Worm (Caenorhabditis elegans): ENCODE data around the gene sumv-1.

The sumv-1 gene

ce11 chrIII:5287877-5288276 is 33.9 kb upstream of the sumv-1 start, which contains the start of gene T15B12.1:
Gene T15B12.1 (plus strand): TSS chrIII:5288177.
- no peak for TF ChIP-seq Y53G8AR.9 (GFP tag; conservative IDR thresholded peaks at IDR 0.05)
- no peak for TF ChIP-seq madf-10 (tag; optimal IDR thresholded peaks at IDR 0.05)

- TF ChIP-seq aptf-2 (GFP tag; conservative IDR thresholded peaks at IDR 0.05) = no peak
- TF ChIP-seq ceh-91 (GFP tag; IDR thresholded peaks at IDR 0.05) = no peak
- TF ChIP-seq mel-28 (tag; optimal IDR thresholded peaks at IDR 0.05; ENCODE audit: borderline replicate concordance) = no peak
- no peak for TF ChIP-seq ztf-18 (tag; optimal IDR thresholded peaks at IDR 0.05)
- no peak for TF ChIP-seq zim-3 (tag; optimal IDR thresholded peaks at IDR 0.05)
- TF ChIP-seq dpff-1 (tag; optimal IDR thresholded peaks at IDR 0.05) = no peak
- TF ChIP-seq tbp1 (GFP tag; optimal IDR thresholded peaks at IDR 0.05) = no peak
- no peak for TF ChIP-seq egl-18 (GFP tag; IDR thresholded peaks at IDR 0.05)
- no peak for TF ChIP-seq F22D6.2 (tag; optimal IDR thresholded peaks at IDR 0.05)
- TF ChIP-seq repo-1 (tag; optimal IDR thresholded peaks at IDR 0.05) = no peak
- no peak for TF ChIP-seq rcor-1 (GFP tag; IDR thresholded peaks at IDR 0.05)
- no peak for TF ChIP-seq egl-44 (GFP tag; IDR thresholded peaks at IDR 0.05)
- TF ChIP-seq lsy-27 (tag; optimal IDR thresholded peaks at IDR 0.05; ENCODE audit: borderline replicate concordance, insufficient read depth) = no peak
- no peak for TF ChIP-seq snpc-1.3 (tag; optimal IDR thresholded peaks at IDR 0.05; ENCODE audit: insufficient read depth)
Measured at ce11 chrIII:5286205-5286604, 32.2 kb upstream of the sumv-1 start, which contains the start of gene ZC395.11. Gene ZC395.11 (minus strand): TSS chrIII:5286305.

- TF ChIP-seq T07F8.4 (tag; optimal IDR thresholded peaks at IDR 0.05) = no peak
- 0 out of 2 replicates have a peak, but pooled peaks have one; percentile 8 for TF ChIP-seq dox-1 (GFP tag; IDR thresholded peaks at IDR 0.05)
- no peak for TF ChIP-seq mel-28 (tag; optimal IDR thresholded peaks at IDR 0.05; ENCODE audit: borderline replicate concordance)
- TF ChIP-seq zfh-2 (GFP tag; conservative IDR thresholded peaks at IDR 0.05) = peak; percentile 58; the same call in 1 of the 2 replicates
- no peak for TF ChIP-seq die-1 (tag; optimal IDR thresholded peaks at IDR 0.05)
- TF ChIP-seq bed-2 (GFP tag; IDR thresholded peaks at IDR 0.05) = no peak
- TF ChIP-seq F52B5.7 (tag; optimal IDR thresholded peaks at IDR 0.05) = no peak
- 0 out of 2 replicates have a peak, but pooled peaks have one; percentile 81 for TF ChIP-seq F37B4.10 (GFP tag; IDR thresholded peaks at IDR 0.05)
Measured at ce11 chrIII:5285484-5285883, 31.5 kb upstream of the sumv-1 start.

- peak; percentile 90 for TF ChIP-seq hmg-1.2 (GFP tag; IDR thresholded peaks at IDR 0.05)
- TF ChIP-seq ztf-22 (GFP tag; optimal IDR thresholded peaks at IDR 0.05) = no peak
- TF ChIP-seq zfh-2 (GFP tag; conservative IDR thresholded peaks at IDR 0.05) = no peak
- TF ChIP-seq mxl-1 (tag; optimal IDR thresholded peaks at IDR 0.05) = no peak
- no peak for TF ChIP-seq ZK185.1 (tag; optimal IDR thresholded peaks at IDR 0.05; ENCODE audit: poor library complexity, severe bottlenecking)
- no peak for TF ChIP-seq rec-8 (tag; optimal IDR thresholded peaks at IDR 0.05)
Measured at ce11 chrIII:5280228-5280627, 26.2 kb upstream of the sumv-1 start.

- TF ChIP-seq nhr-80 (tag; optimal IDR thresholded peaks at IDR 0.05) (no peak), F52B5.7 (tag; optimal IDR thresholded peaks at IDR 0.05) (peak; percentile 6), nfyb-1 (GFP tag; IDR thresholded peaks at IDR 0.05) (0 out of 2 replicates have a peak, but pooled peaks have one; percentile 8), ztf-22 (GFP tag; optimal IDR thresholded peaks at IDR 0.05) (no peak), dpff-1 (tag; optimal IDR thresholded peaks at IDR 0.05) (peak; percentile 4), hsf-1 (GFP tag; IDR thresholded peaks at IDR 0.05) (0 out of 2 replicates have a peak, but pooled peaks have one; percentile 55), ekl-4 (GFP tag; IDR thresholded peaks at IDR 0.05) (0 out of 2 replicates have a peak, but pooled peaks have one; percentile 33), ets-4 (GFP tag; optimal IDR thresholded peaks at IDR 0.05) (no peak), madf-6 (GFP tag; IDR thresholded peaks at IDR 0.05) (peak; percentile 24; the same call in 1 of the 2 replicates)
Measured at ce11 chrIII:5277740-5278139, 23.8 kb upstream of the sumv-1 start, which contains the start of gene clk-1. Gene clk-1 (plus strand): TSS chrIII:5277894.

Data from whole organism, young adult.